Worm (Caenorhabditis elegans): ENCODE measurements around the gene cyp-31A3.
"Not testable (repeated sequence)": the region's sequence is repeated elsewhere in the genome, so short reads cannot be mapped to it uniquely, and the experiment has no call there.

- not testable (repeated sequence) for TF ChIP-seq akir-1 (GFP tag; optimal IDR thresholded peaks at IDR 0.05); unc-62 (GFP tag; optimal IDR thresholded peaks at IDR 0.05); rpc-1 (optimal IDR thresholded peaks at IDR 0.05); rpc-1 (tag; optimal IDR thresholded peaks at IDR 0.05); ama-1 (optimal IDR thresholded peaks at IDR 0.05); ama-1 (GFP tag; optimal IDR thresholded peaks at IDR 0.05); snpc-4 (GFP tag; optimal IDR thresholded peaks at IDR 0.05); nfya-1 (tag; optimal IDR thresholded peaks at IDR 0.05; ENCODE audit: borderline replicate concordance, insufficient read depth); zim-3 (tag; optimal IDR thresholded peaks at IDR 0.05)
- peak; percentile 33 for TF ChIP-seq F57C9.4 (tag; optimal IDR thresholded peaks at IDR 0.05)
- TF ChIP-seq attf-5 (GFP tag; optimal IDR thresholded peaks at IDR 0.05) = peak; percentile 90
- TF ChIP-seq nhr-80 (tag; optimal IDR thresholded peaks at IDR 0.05) = peak; percentile 74
- peak in 2 of 4 experiments; percentile 74 to 78 for TF ChIP-seq snpc-4 (tag; optimal IDR thresholded peaks at IDR 0.05)
- peak; percentile 49 for TF ChIP-seq ZK185.1 (tag; optimal IDR thresholded peaks at IDR 0.05; ENCODE audit: poor library complexity, severe bottlenecking)
- TF ChIP-seq F22D6.2 (tag; optimal IDR thresholded peaks at IDR 0.05) = peak; percentile 88
- TF ChIP-seq ets-4 (GFP tag; optimal IDR thresholded peaks at IDR 0.05) = peak; percentile 23
Measured at ce11 chrIV:4725478-4725920, 35.4 kb upstream of the cyp-31A3 start.

Measured in whole organism, young adult.